Worm (Caenorhabditis elegans) whole organism, L4 larva: ENCODE data around the gene Y37H2A.13.
A peak's percentile ranks its signal among the peaks of the same experiment; 100 is the strongest.

Source experiments
- D1046.2 ChIP-seq: fragments of 200-800 bp; sonication (Bioruptor generic); IDR thresholded peaks from 2 replicates; pipeline ENCODE4 v1.3.6; 2022; ENCODE audit warnings: missing genetic modification characterization, missing compliant biosample characterization
- F10B5.3 ChIP-seq: sonication (generic microtip); optimal IDR thresholded peaks from 2 replicates; lab custom pipeline; 2016; ENCODE audit warnings: mild to moderate bottlenecking, missing genetic modification characterization, missing compliant biosample characterization
- F37D6.2 ChIP-seq: sonication (generic microtip); optimal IDR thresholded peaks from 2 replicates; lab custom pipeline; 2016; ENCODE audit warnings: mild to moderate bottlenecking, missing genetic modification characterization, missing compliant biosample characterization
- T20F7.1 ChIP-seq: fragments of 200-800 bp; sonication (Bioruptor generic); optimal IDR thresholded peaks from 2 replicates; lab custom pipeline; 2018; ENCODE audit warnings: mild to moderate bottlenecking, missing genetic modification characterization, missing compliant biosample characterization
- aha-1 ChIP-seq: fragments of 150-350 bp; peaks from one replicate; lab custom pipeline; 2014; ENCODE audit warnings: missing biosample characterization, missing genetic modification characterization
- ceh-20 ChIP-seq: fragments of 200-800 bp; sonication (Bioruptor generic); IDR thresholded peaks from 2 replicates; pipeline ENCODE4 v1.3.6; 2022; ENCODE audit warnings: missing genetic modification reagents, missing genetic modification characterization, missing compliant biosample characterization
- daf-16 ChIP-seq, 3 experiments: sonication (generic microtip); optimal IDR thresholded peaks; 2 replicates each; lab custom pipeline; 2016 to 2017; ENCODE audit warnings: missing genetic modification characterization in 3 of 3, missing genetic modification reagents in 3 of 3, mild to moderate bottlenecking in 2 of 3, missing compliant biosample characterization in 2 of 3, missing biosample characterization in 1 of 3, moderate library complexity in 1 of 3
- daf-19 ChIP-seq: fragments of 200-800 bp; sonication (Bioruptor generic); conservative IDR thresholded peaks from 2 replicates; pipeline ENCODE4 v1.3.6; 2022; ENCODE audit warnings: missing genetic modification characterization, missing compliant biosample characterization
- daf-8 ChIP-seq: fragments of 200-800 bp; sonication (Bioruptor generic); IDR thresholded peaks from 2 replicates; pipeline ENCODE4 v1.3.6; 2022; ENCODE audit warnings: missing genetic modification characterization, missing compliant biosample characterization
- dmd-8 ChIP-seq: fragments of 200-800 bp; sonication (Bioruptor generic); IDR thresholded peaks from 2 replicates; pipeline ENCODE4 v1.3.6; 2022; ENCODE audit warnings: missing genetic modification characterization, missing compliant biosample characterization
- duxl-1 ChIP-seq: sonication (generic microtip); optimal IDR thresholded peaks from 2 replicates; lab custom pipeline; 2016; ENCODE audit warnings: mild to moderate bottlenecking, missing genetic modification characterization, moderate library complexity, missing compliant biosample characterization; ENCODE audit not compliant: poor library complexity
- dve-1 ChIP-seq: sonication (generic microtip); optimal IDR thresholded peaks from 2 replicates; lab custom pipeline; 2017; ENCODE audit warnings: antibody characterized with exemption, mild to moderate bottlenecking, missing genetic modification characterization, missing compliant biosample characterization; ENCODE audit not compliant: insufficient read depth
- fkh-10 ChIP-seq: fragments of 150-350 bp; optimal IDR thresholded peaks from 2 replicates; lab custom pipeline; 2014; ENCODE audit warnings: missing biosample characterization, missing genetic modification reagents, missing genetic modification characterization
- hlh-30 ChIP-seq: sonication (generic microtip); optimal IDR thresholded peaks from 2 replicates; lab custom pipeline; 2017; ENCODE audit warnings: antibody characterized with exemption, mild to moderate bottlenecking, missing genetic modification characterization, missing compliant biosample characterization; ENCODE audit not compliant: insufficient read depth
- hmg-1.1 ChIP-seq: fragments of 200-800 bp; sonication (Bioruptor generic); IDR thresholded peaks from 2 replicates; pipeline ENCODE4 v1.3.6; 2022; ENCODE audit warnings: missing genetic modification reagents, missing genetic modification characterization, missing compliant biosample characterization
- lin-1 ChIP-seq: fragments of 200-800 bp; sonication (Bioruptor generic); IDR thresholded peaks from 2 replicates; pipeline ENCODE4 v1.3.6; 2022; ENCODE audit warnings: missing genetic modification reagents, missing genetic modification characterization, missing compliant biosample characterization
- lin-15B ChIP-seq: fragments of 150-350 bp; sonication (generic microtip); optimal IDR thresholded peaks from 3 replicates; lab custom pipeline; 2014; ENCODE audit warnings: missing biosample characterization, missing genetic modification characterization
- lin-29 ChIP-seq: fragments of 200-800 bp; sonication (Bioruptor generic); IDR thresholded peaks from 2 replicates; pipeline ENCODE4 v1.3.6; 2022; ENCODE audit warnings: missing genetic modification reagents, missing genetic modification characterization, missing compliant biosample characterization
- lir-3 ChIP-seq: sonication (generic microtip); optimal IDR thresholded peaks from 2 replicates; lab custom pipeline; 2016; ENCODE audit warnings: mild to moderate bottlenecking, missing genetic modification characterization, missing compliant biosample characterization
- madf-5 ChIP-seq, 2 experiments: fragments of 200-800 bp; sonication (Bioruptor generic); IDR thresholded peaks; 2 replicates each; pipeline ENCODE4 v1.3.6; 2022; ENCODE audit warnings: missing compliant biosample characterization in 2 of 2, missing genetic modification characterization in 2 of 2
- mdl-1 ChIP-seq, 2 experiments: fragments of 150-350 bp in 1 of 2; sonication (generic microtip) in 1 of 2; optimal IDR thresholded peaks; 2 replicates each; lab custom pipeline; 2014 to 2017; ENCODE audit warnings: missing biosample characterization in 2 of 2, missing genetic modification characterization in 2 of 2
- nhr-10 ChIP-seq: fragments of 150-350 bp; optimal IDR thresholded peaks from 2 replicates; lab custom pipeline; 2014; ENCODE audit warnings: missing biosample characterization, missing genetic modification characterization
- nhr-11 ChIP-seq: fragments of 150-350 bp; optimal IDR thresholded peaks from 2 replicates; lab custom pipeline; 2014; ENCODE audit warnings: missing biosample characterization, missing genetic modification characterization
- nhr-25 ChIP-seq: sonication (generic microtip); optimal IDR thresholded peaks from 2 replicates; lab custom pipeline; 2017; ENCODE audit warnings: missing genetic modification characterization, mild to moderate bottlenecking, missing compliant biosample characterization, antibody characterized with exemption, moderate library complexity, borderline replicate concordance; ENCODE audit not compliant: insufficient read depth
- nhr-28 ChIP-seq: fragments of 150-350 bp; optimal IDR thresholded peaks from 2 replicates; lab custom pipeline; 2014; ENCODE audit warnings: missing biosample characterization, missing genetic modification characterization
- nhr-48 ChIP-seq: sonication (generic microtip); optimal IDR thresholded peaks from 2 replicates; lab custom pipeline; 2016; ENCODE audit warnings: mild to moderate bottlenecking, missing genetic modification characterization, missing compliant biosample characterization
- nhr-77 ChIP-seq: fragments of 150-350 bp; optimal IDR thresholded peaks from 2 replicates; lab custom pipeline; 2014; ENCODE audit warnings: missing biosample characterization, missing genetic modification characterization
- pha-4 ChIP-seq, 2 experiments: fragments of 150-350 bp in 1 of 2; fragments of 200-800 bp in 1 of 2; sonication (Bioruptor generic) in 1 of 2; IDR thresholded peaks in 1 of 2; optimal IDR thresholded peaks in 1 of 2; 2 replicates each; pipeline versions ENCODE4 v1.3.6 to Lab custom; 2014 to 2022; ENCODE audit warnings: missing genetic modification characterization in 2 of 2, missing genetic modification reagents in 2 of 2, missing biosample characterization in 1 of 2, missing compliant biosample characterization in 1 of 2
- php-3 ChIP-seq: fragments of 200-800 bp; sonication (Bioruptor generic); IDR thresholded peaks from 2 replicates; pipeline ENCODE4 v1.3.6; 2022; ENCODE audit warnings: missing genetic modification reagents, missing genetic modification characterization, missing compliant biosample characterization
- pqm-1 ChIP-seq: sonication (generic microtip); optimal IDR thresholded peaks from 2 replicates; lab custom pipeline; 2017; ENCODE audit warnings: missing biosample characterization, missing genetic modification characterization
- set-16 ChIP-seq: fragments of 200-800 bp; sonication (Bioruptor generic); IDR thresholded peaks from 2 replicates; pipeline ENCODE4 v1.3.6; 2022; ENCODE audit warnings: missing genetic modification reagents, missing genetic modification characterization, missing compliant biosample characterization
- snpc-4 ChIP-seq: fragments of 150-350 bp; optimal IDR thresholded peaks from 2 replicates; lab custom pipeline; 2014; ENCODE audit warnings: missing biosample characterization, missing genetic modification characterization
- tag-97 ChIP-seq: fragments of 200-800 bp; sonication (Bioruptor generic); IDR thresholded peaks from 2 replicates; pipeline ENCODE4 v1.3.6; 2022; ENCODE audit warnings: missing genetic modification characterization, missing compliant biosample characterization
- unc-39 ChIP-seq: sonication (generic microtip); optimal IDR thresholded peaks from 2 replicates; lab custom pipeline; 2017; ENCODE audit warnings: missing biosample characterization, missing genetic modification characterization
- unc-62 ChIP-seq, 3 experiments: fragments of 150-350 bp in 1 of 3; sonication (generic microtip); optimal IDR thresholded peaks in 2 of 3; peaks in 1 of 3; 1 replicate in 1 of 3; 2 replicates in 2 of 3; lab custom pipeline; 2014 to 2017; ENCODE audit warnings: missing biosample characterization in 3 of 3, missing genetic modification characterization in 3 of 3, missing genetic modification reagents in 3 of 3, missing genotype in 1 of 3
- zfp-3 ChIP-seq: fragments of 200-800 bp; sonication (Bioruptor generic); conservative IDR thresholded peaks from 2 replicates; pipeline ENCODE4 v1.3.6; 2022; ENCODE audit warnings: missing genetic modification reagents, missing genetic modification characterization, missing compliant biosample characterization
- zip-2 ChIP-seq: fragments of 150-350 bp; optimal IDR thresholded peaks from 2 replicates; lab custom pipeline; 2014; ENCODE audit warnings: missing biosample characterization, missing genetic modification characterization

Y37H2A.13 gene

DNA sequence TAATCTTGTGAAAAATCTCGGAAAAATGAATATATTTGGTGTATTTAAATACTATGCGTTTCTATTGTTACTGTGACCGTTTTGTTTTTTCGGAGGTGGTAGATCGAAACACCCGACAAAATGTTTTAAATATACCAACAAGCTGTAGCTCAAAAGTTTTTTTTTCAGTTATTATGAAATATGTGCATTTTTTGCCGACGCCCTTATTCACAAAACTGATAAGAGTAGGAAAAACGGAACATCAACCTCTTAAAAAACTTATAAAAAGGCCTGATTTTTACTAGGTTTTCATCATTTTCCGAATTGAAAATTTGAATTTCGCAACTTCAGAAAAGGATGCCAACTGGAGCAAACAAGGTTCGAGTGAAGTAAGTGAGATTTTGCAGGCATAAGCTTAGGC, 796 bp downstream of the Y37H2A.13 start, which contains the start of gene Y37H2A.14:
Gene Y37H2A.14, plus strand, starts transcription at position 301 of the 400 bp plus-strand sequence.
- TF ChIP-seq pqm-1 (tag; lab: Kevin White, UChicago): peak; percentile 22
- no peak for TF ChIP-seq T20F7.1 (GFP tag; lab: Kevin White, UChicago)

DNA sequence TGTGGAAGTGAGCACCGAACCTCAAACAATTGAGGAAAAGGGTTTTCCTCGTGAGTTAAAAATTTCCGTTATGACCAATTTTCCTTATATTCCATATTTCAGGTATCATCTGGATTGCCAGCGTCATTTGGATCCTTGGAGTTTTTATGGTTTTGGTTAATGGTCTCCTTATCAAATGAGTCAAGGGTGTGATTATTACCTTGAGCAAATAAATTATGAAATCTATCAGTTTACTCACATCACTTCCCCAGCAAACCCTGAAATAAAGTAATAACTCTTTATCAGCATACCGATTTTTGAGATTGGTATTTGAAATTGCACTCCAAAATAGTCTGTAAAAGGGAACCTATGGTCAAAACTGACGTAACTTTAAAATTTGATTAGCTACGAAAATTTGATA, 1.8 kb downstream of the Y37H2A.13 start:
- TF ChIP-seq daf-19 (GFP tag; lab: Robert Waterston, UW) (no peak), pqm-1 (tag; lab: Kevin White, UChicago) (peak; percentile 31), fkh-10 (GFP tag; lab: Kevin White, UChicago) (no peak), unc-39 (tag; lab: Kevin White, UChicago) (no peak), php-3 (GFP tag; lab: Robert Waterston, UW) (peak; percentile 50; the same call in 1 of the 2 replicates), lin-29 (GFP tag; lab: Robert Waterston, UW) (no peak), aha-1 (no peak), lin-15B (tag; lab: Kevin White, UChicago) (no peak), daf-16 (GFP tag; optimal IDR thresholded peaks at IDR 0.05; lab: Kevin White, UChicago) (no peak), daf-16 (tag; optimal IDR thresholded peaks at IDR 0.05; lab: Kevin White, UChicago) (peak; percentile 0), duxl-1 (no peak), lin-1 (no peak)

DNA sequence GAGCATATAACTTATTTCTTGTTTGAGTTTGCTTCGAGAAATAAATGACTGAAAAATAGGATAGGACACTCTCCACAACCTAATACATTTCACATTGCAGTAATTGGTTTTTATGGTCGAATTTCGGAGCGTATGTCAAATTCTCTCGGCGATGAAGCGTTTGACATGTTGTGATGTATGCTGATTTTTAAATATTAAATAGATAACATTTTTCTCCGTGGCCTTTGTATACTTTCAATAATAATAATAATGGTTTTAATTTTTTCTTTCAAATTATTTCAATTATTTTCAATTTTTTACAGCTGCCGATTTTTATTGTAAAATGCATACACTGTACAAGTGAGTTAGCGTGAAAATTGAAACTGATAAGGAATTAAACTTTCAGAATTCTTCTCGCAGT, 3.4 kb downstream of the Y37H2A.13 start, which contains the start of gene C14A6.3:
Gene C14A6.3, plus strand, starts transcription at position 301 of the 400 bp plus-strand sequence.
- peak; percentile 39 for TF ChIP-seq pqm-1 (tag; lab: Kevin White, UChicago)
- no peak for TF ChIP-seq mdl-1 (tag; optimal IDR thresholded peaks at IDR 0.05; lab: Kevin White, UChicago)
- TF ChIP-seq ceh-20 (GFP tag; lab: Robert Waterston, UW): no peak
- no peak for TF ChIP-seq zfp-3 (GFP tag; lab: Robert Waterston, UW)

DNA sequence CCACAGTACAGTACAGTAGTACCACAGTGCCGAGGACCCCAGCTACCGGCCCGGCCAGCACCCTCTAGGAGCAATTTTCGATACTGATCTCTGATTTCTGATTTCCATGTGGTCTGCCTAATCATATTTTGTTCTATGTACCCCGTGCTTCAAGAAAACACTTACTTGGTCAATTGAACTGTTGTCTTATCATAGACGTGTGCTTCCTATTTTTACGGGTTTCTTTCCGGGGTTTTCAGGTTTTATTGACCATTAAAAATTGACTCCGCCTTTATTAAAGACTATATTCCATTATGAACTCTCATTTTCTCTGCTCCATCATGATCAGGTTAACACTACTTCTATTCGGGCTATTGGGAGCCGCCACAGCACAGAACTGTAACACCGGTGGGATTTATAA, 15.1 kb downstream of the Y37H2A.13 start, which contains the start of gene clec-48:
Gene clec-48, plus strand, starts transcription at position 320 of the 400 bp plus-strand sequence.
- TF ChIP-seq nhr-10 (tag; lab: Kevin White, UChicago) (no peak), php-3 (GFP tag; lab: Robert Waterston, UW) (peak; percentile 95), dve-1 (tag; lab: Kevin White, UChicago) (peak; percentile 49), daf-8 (GFP tag; lab: Robert Waterston, UW) (no peak), D1046.2 (GFP tag; lab: Robert Waterston, UW) (no peak), F10B5.3 (tag; lab: Kevin White, UChicago) (no peak), nhr-28 (tag; lab: Kevin White, UChicago) (peak; percentile 41), nhr-11 (no peak), nhr-48 (tag; lab: Kevin White, UChicago) (no peak), daf-16 (GFP tag; optimal IDR thresholded peaks at IDR 0.05; lab: Kevin White, UChicago) (no peak), daf-16 (tag; optimal IDR thresholded peaks at IDR 0.05; lab: Kevin White, UChicago) (peak; percentile 69)
- TF ChIP-seq, all 104 proteins: peak for 4

DNA sequence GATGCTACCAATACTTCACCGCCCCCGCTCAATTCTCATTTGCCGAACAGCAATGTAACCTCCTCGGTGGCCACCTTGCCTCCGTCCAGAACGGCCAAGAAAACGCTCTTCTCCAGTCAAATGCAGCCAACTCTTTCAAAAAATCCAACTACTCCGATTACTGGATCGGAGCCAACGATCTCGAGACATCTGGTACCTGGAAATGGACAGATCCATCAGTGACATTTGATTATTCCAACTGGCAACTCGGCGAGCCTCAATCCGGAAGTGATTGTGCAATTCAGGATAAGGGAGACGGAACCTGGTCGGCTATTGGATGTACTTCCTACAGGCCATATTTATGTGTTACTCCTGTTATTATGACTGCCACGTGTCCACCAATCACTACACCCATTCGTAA, 15.5 kb downstream of the Y37H2A.13 start:
- TF ChIP-seq unc-62 (GFP tag; optimal IDR thresholded peaks at IDR 0.05 in 1 of 2; lab: Kevin White, UChicago) (peak in 1 of 2 experiments; percentile 97), unc-62 (tag; optimal IDR thresholded peaks at IDR 0.05; lab: Kevin White, UChicago) (no peak), set-16 (GFP tag; lab: Robert Waterston, UW) (no peak)

DNA sequence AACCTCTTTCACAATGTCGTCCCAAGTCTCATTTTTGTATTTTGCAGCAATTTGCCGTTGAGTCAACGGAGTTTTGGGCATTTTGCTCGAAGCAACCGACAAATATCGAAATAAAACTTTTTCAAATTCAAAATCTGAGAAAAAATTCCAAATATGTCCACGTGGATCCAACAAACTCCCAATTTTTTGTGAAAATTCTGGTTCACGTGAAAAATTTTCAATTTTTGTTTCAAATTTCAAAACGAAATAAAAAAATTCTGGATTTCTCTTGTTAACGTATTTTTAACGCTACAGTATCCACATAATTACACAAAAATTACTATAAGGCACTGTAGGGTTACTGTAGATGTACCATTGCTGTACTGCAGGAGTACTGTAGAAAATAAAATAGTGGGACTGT, 18.6 kb downstream of the Y37H2A.13 start, which contains the start of gene C14A6.13:
Gene C14A6.13, minus strand, starts transcription at position 101 of the 400 bp plus-strand sequence.
- TF ChIP-seq hmg-1.1 (GFP tag; lab: Robert Waterston, UW): no peak
- TF ChIP-seq hlh-30 (tag; lab: Kevin White, UChicago): no peak
- TF ChIP-seq madf-5 (GFP tag; IDR thresholded peaks at IDR 0.05; lab: Robert Waterston, UW): no peak
- TF ChIP-seq lir-3 (tag; lab: Kevin White, UChicago): no peak
- no peak for TF ChIP-seq snpc-4 (tag; lab: Kevin White, UChicago)
- TF ChIP-seq nhr-25 (tag; lab: Kevin White, UChicago): no peak
- no peak for TF ChIP-seq nhr-77
- TF ChIP-seq fkh-10 (GFP tag; lab: Kevin White, UChicago): no peak
- no peak for TF ChIP-seq daf-19 (GFP tag; lab: Robert Waterston, UW)
- no peak for TF ChIP-seq dmd-8 (GFP tag; lab: Robert Waterston, UW)
- TF ChIP-seq F37D6.2 (tag; lab: Kevin White, UChicago): no peak
- TF ChIP-seq pha-4 (GFP tag; IDR thresholded peaks at IDR 0.05; lab: Robert Waterston, UW): no peak
- no peak for TF ChIP-seq pha-4 (tag; optimal IDR thresholded peaks at IDR 0.05; lab: Kevin White, UChicago)
- no peak for TF ChIP-seq zip-2 (tag; lab: Kevin White, UChicago)
- TF ChIP-seq tag-97: no peak
